Worm (Caenorhabditis elegans): Measurements from ENCODE around the gene F36F12.3.
A peak's percentile ranks its signal among the peaks of the same experiment; 100 is the strongest.

DNA sequence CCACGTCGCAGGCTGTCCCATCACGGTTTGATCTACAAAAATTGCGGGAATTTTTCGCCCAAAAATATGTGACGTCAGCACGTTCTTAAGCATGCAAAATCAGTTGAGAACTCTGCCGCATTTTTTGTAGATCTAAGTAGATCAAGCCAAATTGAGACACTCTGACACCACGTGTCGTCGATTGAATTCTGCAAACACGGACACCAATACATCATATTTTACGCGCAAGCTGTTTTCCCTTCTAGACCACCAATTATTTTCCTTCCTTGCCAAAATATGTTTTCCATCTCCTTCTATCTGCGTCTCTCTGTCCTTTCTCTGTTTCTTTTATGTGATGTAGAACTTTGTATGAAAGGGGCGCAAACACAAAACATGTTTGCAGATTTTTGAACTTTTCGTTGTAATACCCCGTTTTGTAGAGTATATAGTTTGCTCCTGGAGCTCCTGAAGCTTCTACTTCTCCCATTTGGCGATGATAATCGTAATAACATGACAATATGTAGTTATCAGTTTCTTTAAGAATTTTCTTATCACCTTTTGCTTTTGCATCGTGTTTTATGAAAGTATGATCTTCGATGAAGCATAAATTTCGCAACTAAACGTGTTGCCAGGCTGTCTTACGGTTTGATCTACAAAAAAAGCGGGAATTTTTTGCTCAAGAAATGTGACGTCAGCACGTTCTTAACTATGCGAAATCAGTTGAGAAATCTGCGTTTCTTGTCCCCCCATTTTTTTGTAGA, 29.7 kb upstream of the F36F12.3 start:
- TF ChIP-seq lin-39 (tag; optimal IDR thresholded peaks at IDR 0.05) = no peak
- TF ChIP-seq egl-27 (tag; optimal IDR thresholded peaks at IDR 0.05) = no peak
- TF ChIP-seq ztf-11 (tag; optimal IDR thresholded peaks at IDR 0.05) = no peak
- no peak for TF ChIP-seq snpc-4 (tag; optimal IDR thresholded peaks at IDR 0.05)
- no peak for TF ChIP-seq nhr-12 (tag; optimal IDR thresholded peaks at IDR 0.05)
- TF ChIP-seq pha-4 (tag; optimal IDR thresholded peaks at IDR 0.05) = peak; percentile 58
- TF ChIP-seq elt-2 (tag; optimal IDR thresholded peaks at IDR 0.05) = peak; percentile 63
- no peak for TF ChIP-seq eor-1 (tag; optimal IDR thresholded peaks at IDR 0.05)
- no peak for TF ChIP-seq nhr-28 (tag; optimal IDR thresholded peaks at IDR 0.05)
- TF ChIP-seq mdl-1 (tag; optimal IDR thresholded peaks at IDR 0.05) = no peak
